Fruit fly (Drosophila melanogaster) whole organism, prepupa: ENCODE results near the gene PGRP-LF.

Experiments
- CG10631 ChIP-seq: fragments of 200-800 bp; sonication (Bioruptor generic); optimal IDR thresholded peaks from 2 replicates; lab custom pipeline; 2016; ENCODE audit warnings: missing biosample characterization, missing genetic modification characterization
- CG11294 ChIP-seq: fragments of 200-800 bp; sonication (Bioruptor generic); IDR thresholded peaks from 2 replicates; pipeline ENCODE4 v1.3.6; 2022; ENCODE audit warnings: missing biosample characterization, missing genetic modification characterization
- CG11762 ChIP-seq: fragments of 200-800 bp; sonication (Bioruptor generic); optimal IDR thresholded peaks from 3 replicates; lab custom pipeline; 2016; ENCODE audit warnings: missing biosample characterization, missing genetic modification characterization; ENCODE audit not compliant: insufficient read depth
- CG1621 ChIP-seq: fragments of 200-800 bp; sonication (Bioruptor generic); optimal IDR thresholded peaks from 3 replicates; lab custom pipeline; 2018; ENCODE audit warnings: missing biosample characterization, mild to moderate bottlenecking, missing genetic modification characterization
- CG3032 ChIP-seq: fragments of 200-800 bp; optimal IDR thresholded peaks from 2 replicates; lab custom pipeline; 2019; ENCODE audit warnings: missing biosample characterization, mild to moderate bottlenecking, missing genetic modification characterization, moderate library complexity
- CG31627 ChIP-seq: fragments of 200-800 bp; sonication (Bioruptor generic); optimal IDR thresholded peaks from 3 replicates; lab custom pipeline; 2016; ENCODE audit warnings: missing biosample characterization, missing genetic modification characterization
- CG32006 ChIP-seq: fragments of 200-800 bp; sonication (Bioruptor generic); optimal IDR thresholded peaks from 3 replicates; lab custom pipeline; 2017; ENCODE audit warnings: missing biosample characterization, mild to moderate bottlenecking, missing genetic modification characterization
- CG34406 ChIP-seq: fragments of 200-800 bp; sonication (Bioruptor generic); optimal IDR thresholded peaks from 3 replicates; lab custom pipeline; 2016; ENCODE audit warnings: missing biosample characterization, missing genetic modification characterization
- CG3919 ChIP-seq: fragments of 200-800 bp; sonication (Bioruptor generic); optimal IDR thresholded peaks from 3 replicates; lab custom pipeline; 2016; ENCODE audit warnings: missing biosample characterization, missing genetic modification characterization
- CG4318 ChIP-seq: fragments of 200-800 bp; sonication (Bioruptor generic); optimal IDR thresholded peaks from 3 replicates; lab custom pipeline; 2017; ENCODE audit warnings: missing biosample characterization, mild to moderate bottlenecking, missing genetic modification characterization
- CG6163 ChIP-seq: fragments of 200-800 bp; sonication (Bioruptor generic); IDR thresholded peaks from 3 replicates; pipeline ENCODE4 v1.3.6; 2022; ENCODE audit warnings: missing biosample characterization, missing genetic modification characterization
- CG6792 ChIP-seq: fragments of 200-800 bp; sonication (Bioruptor generic); optimal IDR thresholded peaks from 3 replicates; lab custom pipeline; 2016; ENCODE audit warnings: missing biosample characterization, missing genetic modification characterization
- CG6808 ChIP-seq: fragments of 200-800 bp; sonication (Bioruptor generic); optimal IDR thresholded peaks from 3 replicates; lab custom pipeline; 2017; ENCODE audit warnings: missing biosample characterization, missing genetic modification characterization, mild to moderate bottlenecking, moderate library complexity, missing genetic modification reagents
- CG6854 ChIP-seq: fragments of 200-800 bp; sonication (Bioruptor generic); optimal IDR thresholded peaks from 2 replicates; lab custom pipeline; 2017; ENCODE audit warnings: missing biosample characterization, mild to moderate bottlenecking, missing genetic modification characterization
- CG7368 ChIP-seq: fragments of 200-800 bp; sonication (Bioruptor generic); optimal IDR thresholded peaks from 3 replicates; lab custom pipeline; 2016; ENCODE audit warnings: missing biosample characterization, missing genetic modification characterization
- CG8119 ChIP-seq: fragments of 200-800 bp; sonication (Bioruptor generic); IDR thresholded peaks from 3 replicates; pipeline ENCODE4 v1.3.6; 2022; ENCODE audit warnings: missing biosample characterization, missing genetic modification characterization
- CG8632 ChIP-seq: fragments of 200-800 bp; sonication (Bioruptor generic); optimal IDR thresholded peaks from 3 replicates; lab custom pipeline; 2016; ENCODE audit warnings: missing biosample characterization, missing genetic modification characterization
- Eip93F ChIP-seq: fragments of 200-800 bp; sonication (Bioruptor generic); optimal IDR thresholded peaks from 2 replicates; lab custom pipeline; 2016; ENCODE audit warnings: missing biosample characterization, mild to moderate bottlenecking, missing genetic modification characterization
- Ets96B ChIP-seq: fragments of 200-800 bp; optimal IDR thresholded peaks from 2 replicates; lab custom pipeline; 2019; ENCODE audit warnings: missing biosample characterization, mild to moderate bottlenecking, missing genetic modification characterization, moderate library complexity
- Gug ChIP-seq: fragments of 200-800 bp; sonication (Bioruptor generic); IDR thresholded peaks from 2 replicates; pipeline ENCODE4 v1.3.6; 2022; ENCODE audit warnings: missing biosample characterization, missing genetic modification characterization
- Hr38 ChIP-seq: sonication (Bioruptor generic); optimal IDR thresholded peaks from 2 replicates; lab custom pipeline; 2016; ENCODE audit warnings: missing biosample characterization, missing genetic modification characterization
- Met ChIP-seq: fragments of 200-800 bp; sonication (Bioruptor generic); optimal IDR thresholded peaks from 3 replicates; lab custom pipeline; 2016; ENCODE audit warnings: missing biosample characterization, missing genetic modification characterization
- OdsH ChIP-seq: fragments of 200-800 bp; sonication (Bioruptor generic); optimal IDR thresholded peaks from 3 replicates; lab custom pipeline; 2016; ENCODE audit warnings: missing biosample characterization, missing genetic modification characterization
- Smox ChIP-seq: fragments of 200-800 bp; sonication (Bioruptor generic); optimal IDR thresholded peaks from 3 replicates; lab custom pipeline; 2016; ENCODE audit warnings: missing biosample characterization, missing genetic modification characterization
- Sox102F ChIP-seq: fragments of 200-800 bp; sonication (Bioruptor generic); optimal IDR thresholded peaks from 2 replicates; lab custom pipeline; 2016; ENCODE audit warnings: missing biosample characterization, mild to moderate bottlenecking, missing genetic modification characterization
- Sox14 ChIP-seq: fragments of 200-800 bp; sonication (Bioruptor generic); optimal IDR thresholded peaks from 3 replicates; lab custom pipeline; 2016; ENCODE audit warnings: missing biosample characterization, missing genetic modification characterization
- Sox15 ChIP-seq: fragments of 200-800 bp; sonication (Bioruptor generic); optimal IDR thresholded peaks from 3 replicates; lab custom pipeline; 2016; ENCODE audit warnings: missing biosample characterization, missing genetic modification characterization
- achi ChIP-seq: fragments of 200-800 bp; sonication (Bioruptor generic); optimal IDR thresholded peaks from 3 replicates; lab custom pipeline; 2016; ENCODE audit warnings: missing biosample characterization, missing genetic modification characterization
- acj6 ChIP-seq: fragments of 200-800 bp; sonication (Bioruptor generic); optimal IDR thresholded peaks from 3 replicates; lab custom pipeline; 2016; ENCODE audit warnings: missing biosample characterization, missing genetic modification characterization
- dsx ChIP-seq: fragments of 200-800 bp; optimal IDR thresholded peaks from 3 replicates; lab custom pipeline; 2019; ENCODE audit warnings: missing biosample characterization, mild to moderate bottlenecking, missing genetic modification characterization, moderate library complexity; ENCODE audit not compliant: poor library complexity, severe bottlenecking
- esn ChIP-seq: fragments of 200-800 bp; sonication (Bioruptor generic); optimal IDR thresholded peaks from 2 replicates; lab custom pipeline; 2016; ENCODE audit warnings: missing biosample characterization, mild to moderate bottlenecking, missing genetic modification characterization, moderate library complexity
- fkh ChIP-seq: fragments of 200-800 bp; sonication (Bioruptor generic); optimal IDR thresholded peaks from 3 replicates; lab custom pipeline; 2017; ENCODE audit warnings: missing biosample characterization, mild to moderate bottlenecking, missing genetic modification characterization, moderate library complexity
- lz ChIP-seq: fragments of 200-800 bp; sonication (Bioruptor generic); optimal IDR thresholded peaks from 3 replicates; lab custom pipeline; 2016; ENCODE audit warnings: missing biosample characterization, missing genetic modification characterization
- pdm3 ChIP-seq: fragments of 200-800 bp; sonication (Bioruptor generic); optimal IDR thresholded peaks from 3 replicates; lab custom pipeline; 2016; ENCODE audit warnings: missing biosample characterization, missing genetic modification characterization
- salr ChIP-seq, 2 experiments: fragments of 200-800 bp; sonication (Bioruptor generic); optimal IDR thresholded peaks; 3 replicates each; lab custom pipeline; 2016 to 2018; ENCODE audit warnings: missing biosample characterization in 2 of 2, missing genetic modification characterization in 2 of 2, mild to moderate bottlenecking in 1 of 2
- ss ChIP-seq, 2 experiments: fragments of 200-800 bp; sonication (Bioruptor generic); optimal IDR thresholded peaks; 2 replicates in 1 of 2; 3 replicates in 1 of 2; lab custom pipeline; 2017 to 2018; ENCODE audit warnings: mild to moderate bottlenecking in 2 of 2, missing biosample characterization in 2 of 2, missing genetic modification characterization in 2 of 2, moderate library complexity in 1 of 2
- vri ChIP-seq: fragments of 200-800 bp; sonication (Bioruptor generic); optimal IDR thresholded peaks from 3 replicates; lab custom pipeline; 2016; ENCODE audit warnings: missing biosample characterization, mild to moderate bottlenecking, missing genetic modification characterization

Gene PGRP-LF

DNA sequence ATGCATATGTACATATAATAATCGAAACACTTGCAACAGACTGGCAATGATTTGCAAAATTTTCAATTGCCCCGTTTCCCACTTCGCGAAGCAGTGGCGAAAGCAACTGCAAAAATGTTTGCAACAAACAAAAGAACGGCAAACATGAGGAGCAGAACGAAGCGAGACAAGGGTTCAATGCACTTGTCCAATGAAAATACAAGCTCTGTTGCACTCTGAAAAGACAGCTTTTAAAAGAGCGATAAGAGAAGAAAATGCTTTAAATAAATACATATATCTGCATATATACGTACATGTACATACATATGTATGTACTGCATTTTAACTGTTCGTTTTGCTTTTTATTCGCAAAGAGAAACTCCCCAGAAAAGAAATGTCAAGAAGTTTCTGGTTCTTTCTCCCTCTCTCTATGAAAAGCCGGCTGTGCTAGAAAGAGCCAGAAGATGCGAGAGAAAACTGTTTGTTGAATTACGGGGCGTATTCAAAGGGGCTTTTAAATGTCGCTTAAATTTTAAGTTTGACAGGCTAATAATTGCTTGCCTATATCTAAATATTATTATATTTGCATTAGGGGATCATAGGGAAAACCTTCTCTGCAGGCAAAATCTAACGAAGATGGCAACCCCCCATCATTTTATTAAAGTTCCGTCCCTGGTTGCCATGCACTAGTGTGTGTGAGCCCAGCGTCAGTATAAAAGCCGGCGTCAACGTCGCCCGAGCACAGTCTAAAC is 34.1 kb downstream of the PGRP-LF start, which contains the start of gene Hsp27 (continued):
- TF ChIP-seq Eip93F (GFP tag; lab: Kevin White, UChicago) (peak; percentile 100), CG32006 (GFP tag; lab: Kevin White, UChicago) (peak; percentile 100), CG4318 (GFP tag; lab: Kevin White, UChicago) (peak; percentile 100), CG7368 (peak; percentile 100), CG6854 (GFP tag; lab: Kevin White, UChicago) (peak; percentile 100), OdsH (peak; percentile 100), vri (GFP tag; lab: Kevin White, UChicago) (peak; percentile 99), CG3032 (tag; lab: Kevin White, UChicago) (peak; percentile 100), Gug (GFP tag; lab: Robert Waterston, UW) (peak; percentile 100), acj6 (peak; percentile 100), CG6163 (peak; percentile 100), Smox (peak; percentile 99), CG6792 (GFP tag; lab: Kevin White, UChicago) (peak; percentile 100), CG11762 (GFP tag; lab: Kevin White, UChicago) (peak; percentile 100), lz (peak; percentile 100), CG8119 (GFP tag; lab: Robert Waterston, UW) (peak; percentile 100), CG11294 (GFP tag; lab: Robert Waterston, UW) (peak; percentile 100), CG1621 (tag; lab: Kevin White, UChicago) (peak; percentile 99), Hr38 (GFP tag; lab: Kevin White, UChicago) (peak; percentile 70), CG6808 (peak; percentile 99), CG31627 (peak; percentile 99), ss (GFP tag; optimal IDR thresholded peaks at IDR 0.05; lab: Kevin White, UChicago) (peak; percentile 99), CG10631 (GFP tag; lab: Kevin White, UChicago) (peak; percentile 100), Met (peak; percentile 100), Sox102F (peak; percentile 100), Sox15 (GFP tag; lab: Kevin White, UChicago) (peak; percentile 99), pdm3 (GFP tag; lab: Kevin White, UChicago) (peak; percentile 100), salr (GFP tag; optimal IDR thresholded peaks at IDR 0.05; lab: Kevin White, UChicago) (peak; percentile 99 to 100), CG34406 (peak; percentile 100)

DNA sequence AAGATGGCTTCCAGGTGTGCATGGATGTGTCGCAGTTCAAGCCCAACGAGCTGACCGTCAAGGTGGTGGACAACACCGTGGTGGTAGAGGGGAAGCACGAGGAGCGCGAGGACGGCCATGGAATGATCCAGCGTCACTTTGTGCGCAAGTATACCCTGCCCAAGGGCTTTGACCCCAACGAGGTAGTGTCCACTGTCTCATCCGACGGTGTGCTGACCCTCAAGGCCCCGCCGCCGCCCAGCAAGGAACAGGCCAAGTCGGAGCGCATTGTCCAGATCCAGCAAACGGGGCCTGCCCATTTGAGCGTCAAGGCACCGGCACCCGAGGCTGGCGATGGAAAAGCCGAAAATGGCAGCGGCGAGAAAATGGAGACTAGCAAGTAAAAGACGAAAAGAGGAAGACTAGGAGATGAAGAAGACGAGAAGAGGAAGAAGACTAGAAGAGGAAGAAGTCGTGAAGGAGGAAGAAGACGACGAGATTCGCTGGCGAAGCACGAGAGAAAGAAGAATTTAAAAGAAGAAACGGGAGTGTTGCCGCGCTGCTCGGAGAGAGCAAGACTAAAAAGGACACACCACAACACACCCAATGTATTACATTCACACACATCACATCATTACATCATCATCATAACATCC is 35.2 kb downstream of the PGRP-LF start:
- TF ChIP-seq Ets96B (tag; lab: Kevin White, UChicago), result no peak
- no peak for TF ChIP-seq CG1621 (tag; lab: Kevin White, UChicago)
- TF ChIP-seq dsx (GFP tag; lab: Kevin White, UChicago), result no peak
- no peak for TF ChIP-seq esn (GFP tag; lab: Kevin White, UChicago)
- no peak for TF ChIP-seq Sox14 (GFP tag; lab: Kevin White, UChicago)
- TF ChIP-seq ss (GFP tag; optimal IDR thresholded peaks at IDR 0.05; lab: Kevin White, UChicago), result no peak
- TF ChIP-seq CG3032 (tag; lab: Kevin White, UChicago), result no peak
- no peak for TF ChIP-seq pdm3 (GFP tag; lab: Kevin White, UChicago)
- TF ChIP-seq CG3919, result no peak
- no peak for TF ChIP-seq achi (GFP tag; lab: Kevin White, UChicago)
- TF ChIP-seq Hr38 (GFP tag; lab: Kevin White, UChicago), result no peak
- no peak for TF ChIP-seq CG8632 (GFP tag; lab: Kevin White, UChicago)
- no peak for TF ChIP-seq CG6854 (GFP tag; lab: Kevin White, UChicago)
- no peak for TF ChIP-seq CG4318 (GFP tag; lab: Kevin White, UChicago)
- TF ChIP-seq salr (GFP tag; optimal IDR thresholded peaks at IDR 0.05; lab: Kevin White, UChicago), result no peak
- no peak for TF ChIP-seq Sox15 (GFP tag; lab: Kevin White, UChicago)
- no peak for TF ChIP-seq fkh (GFP tag; lab: Kevin White, UChicago)
- TF ChIP-seq, all 60 proteins: peak for 0
